Fruit fly (Drosophila melanogaster): ENCODE measurements around the gene CG44227.

Gene CG44227

DNA sequence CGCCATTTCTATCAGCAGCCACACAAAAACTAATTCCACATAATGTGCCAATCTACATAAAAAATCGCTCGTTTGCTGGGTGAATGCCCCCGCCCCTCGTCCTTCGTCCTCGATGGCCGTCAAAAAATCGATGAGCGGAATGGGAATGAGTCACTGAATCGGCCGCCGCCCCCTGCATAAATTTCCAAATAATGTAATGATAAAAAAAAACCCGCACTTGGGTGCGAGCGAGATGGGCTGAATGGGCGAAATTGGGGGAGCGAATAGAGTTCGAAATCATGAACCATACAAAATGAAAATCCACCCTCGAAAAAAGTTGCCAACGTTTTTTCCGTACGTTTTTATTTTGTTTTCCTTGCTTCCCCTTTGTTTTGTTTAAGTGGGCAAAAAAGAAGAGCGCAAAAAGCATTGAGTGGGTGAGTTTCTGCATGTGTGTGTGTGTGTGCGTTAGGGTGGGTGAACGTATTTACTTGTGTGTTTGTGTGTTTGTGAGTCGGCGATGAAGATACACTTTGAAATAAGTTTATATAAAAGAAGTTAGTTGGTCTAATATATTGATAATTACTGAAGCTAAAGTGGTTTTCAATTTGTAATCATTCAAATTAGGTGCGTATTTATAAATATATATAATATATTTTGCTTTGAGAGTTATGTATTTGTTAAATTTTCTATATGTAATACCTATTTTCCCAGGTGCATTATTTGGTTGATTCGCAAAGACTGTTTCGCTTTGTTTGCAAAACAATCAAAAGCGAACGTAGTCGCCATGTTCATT lies 20.5 kb upstream of the CG44227 start (continued):
- TF ChIP-seq sr (GFP tag; IDR thresholded peaks at IDR 0.05): peak; percentile 59
- TF ChIP-seq gem (tag; optimal IDR thresholded peaks at IDR 0.05): peak; percentile 41
- no peak for TF ChIP-seq Hmx (GFP tag; optimal IDR thresholded peaks at IDR 0.05)
- no peak for TF ChIP-seq NC2α (GFP tag; optimal IDR thresholded peaks at IDR 0.05)
- TF ChIP-seq CG31441 (GFP tag; IDR thresholded peaks at IDR 0.05): no peak
- no peak for TF ChIP-seq Spps (tag; optimal IDR thresholded peaks at IDR 0.05)
- peak; percentile 98 for TF ChIP-seq sqz (GFP tag; optimal IDR thresholded peaks at IDR 0.05)
- no peak for TF ChIP-seq NfI (GFP tag; optimal IDR thresholded peaks at IDR 0.05)
- TF ChIP-seq abd-A (tag; optimal IDR thresholded peaks at IDR 0.05): peak; percentile 93
- TF ChIP-seq Deaf1 (tag; optimal IDR thresholded peaks at IDR 0.05): no peak
- TF ChIP-seq sens (GFP tag): peak; percentile 64
- TF ChIP-seq CG33213 (GFP tag; optimal IDR thresholded peaks at IDR 0.05): no peak
- TF ChIP-seq CG10979 (tag; optimal IDR thresholded peaks at IDR 0.05): no peak
- TF ChIP-seq CG3838 (GFP tag; optimal IDR thresholded peaks at IDR 0.05): no peak
- TF ChIP-seq CG2875 (GFP tag; optimal IDR thresholded peaks at IDR 0.05): no peak
- TF ChIP-seq chinmo (GFP tag; IDR thresholded peaks at IDR 0.05; ENCODE audit: partially characterized antibody): no peak
- no peak for TF ChIP-seq CG4404 (GFP tag; IDR thresholded peaks at IDR 0.05)
- no peak for TF ChIP-seq MTF-1 (GFP tag; optimal IDR thresholded peaks at IDR 0.05; ENCODE audit: borderline replicate concordance)
- no peak for TF ChIP-seq Atf-2 (GFP tag; optimal IDR thresholded peaks at IDR 0.05)
- no peak for TF ChIP-seq CG4424 (GFP tag; optimal IDR thresholded peaks at IDR 0.05)
- no peak for TF ChIP-seq tx (GFP tag; optimal IDR thresholded peaks at IDR 0.05)
- TF ChIP-seq dmrt11E (tag; optimal IDR thresholded peaks at IDR 0.05): no peak
- TF ChIP-seq pita (GFP tag; optimal IDR thresholded peaks at IDR 0.05): no peak
- peak; percentile 32 for TF ChIP-seq CG1832 (GFP tag; optimal IDR thresholded peaks at IDR 0.05)
- no peak for TF ChIP-seq lab (GFP tag; optimal IDR thresholded peaks at IDR 0.05)
- TF ChIP-seq Hand (GFP tag; optimal IDR thresholded peaks at IDR 0.05): peak; percentile 10
- TF ChIP-seq CG6683 (GFP tag; optimal IDR thresholded peaks at IDR 0.05): no peak
- no peak for TF ChIP-seq CG17568 (GFP tag; optimal IDR thresholded peaks at IDR 0.05)
- TF ChIP-seq CG14014 (GFP tag; IDR thresholded peaks at IDR 0.05): no peak
- no peak for TF ChIP-seq CG14667 (GFP tag; IDR thresholded peaks at IDR 0.05)
- no peak for TF ChIP-seq pum (GFP tag; optimal IDR thresholded peaks at IDR 0.05)
- no peak for TF ChIP-seq B-H1 (GFP tag; IDR thresholded peaks at IDR 0.05)
- no peak for TF ChIP-seq CG9727 (GFP tag; optimal IDR thresholded peaks at IDR 0.05)
- peak; percentile 22 for TF ChIP-seq CG7839 (tag; optimal IDR thresholded peaks at IDR 0.05)
- TF ChIP-seq CG10431 (GFP tag; optimal IDR thresholded peaks at IDR 0.05): no peak
- no peak for TF ChIP-seq CG15479 (GFP tag; optimal IDR thresholded peaks at IDR 0.05)
- no peak for TF ChIP-seq CG11504 (tag; optimal IDR thresholded peaks at IDR 0.05)
- no peak for TF ChIP-seq CG34376 (GFP tag; optimal IDR thresholded peaks at IDR 0.05)
- no peak for TF ChIP-seq CG17361 (GFP tag; IDR thresholded peaks at IDR 0.05)
- TF ChIP-seq HLH4C (GFP tag; IDR thresholded peaks at IDR 0.05; ENCODE audit: partially characterized antibody): no peak
- no peak for TF ChIP-seq CG15011 (GFP tag; optimal IDR thresholded peaks at IDR 0.05)
- TF ChIP-seq HLH54F (GFP tag; optimal IDR thresholded peaks at IDR 0.05): no peak
- TF ChIP-seq tin (GFP tag; optimal IDR thresholded peaks at IDR 0.05): no peak
- TF ChIP-seq CG11247 (GFP tag; IDR thresholded peaks at IDR 0.05): no peak
- TF ChIP-seq HLH3B (GFP tag; IDR thresholded peaks at IDR 0.05): no peak
- no peak for TF ChIP-seq CG1233 (GFP tag; optimal IDR thresholded peaks at IDR 0.05)
- TF ChIP-seq CG11695 (GFP tag; IDR thresholded peaks at IDR 0.05): no peak
- no peak for TF ChIP-seq CG32767 (GFP tag; IDR thresholded peaks at IDR 0.05)
- TF ChIP-seq maf-S (GFP tag; optimal IDR thresholded peaks at IDR 0.05): no peak
- TF ChIP-seq emc (GFP tag; optimal IDR thresholded peaks at IDR 0.05): no peak
